Fruit fly (Drosophila melanogaster): ENCODE results near the gene CG7430.

- TF ChIP-seq psq (optimal IDR thresholded peaks at IDR 0.05) = no peak
- no peak for TF ChIP-seq pan (optimal IDR thresholded peaks at IDR 0.05)
- no peak for TF ChIP-seq Dll (optimal IDR thresholded peaks at IDR 0.05)
- no peak for TF ChIP-seq CG8478 (optimal IDR thresholded peaks at IDR 0.05)
- TF ChIP-seq EcR (GFP tag; optimal IDR thresholded peaks at IDR 0.05) = no peak
Observed at dm6 chr3L:17886545-17886944, 39.8 kb downstream of the CG7430 start, which contains the start of gene CG16775.

Data from whole organism.